Fruit fly (Drosophila melanogaster): ENCODE results near the gene ovo.

Gene ovo

DNA sequence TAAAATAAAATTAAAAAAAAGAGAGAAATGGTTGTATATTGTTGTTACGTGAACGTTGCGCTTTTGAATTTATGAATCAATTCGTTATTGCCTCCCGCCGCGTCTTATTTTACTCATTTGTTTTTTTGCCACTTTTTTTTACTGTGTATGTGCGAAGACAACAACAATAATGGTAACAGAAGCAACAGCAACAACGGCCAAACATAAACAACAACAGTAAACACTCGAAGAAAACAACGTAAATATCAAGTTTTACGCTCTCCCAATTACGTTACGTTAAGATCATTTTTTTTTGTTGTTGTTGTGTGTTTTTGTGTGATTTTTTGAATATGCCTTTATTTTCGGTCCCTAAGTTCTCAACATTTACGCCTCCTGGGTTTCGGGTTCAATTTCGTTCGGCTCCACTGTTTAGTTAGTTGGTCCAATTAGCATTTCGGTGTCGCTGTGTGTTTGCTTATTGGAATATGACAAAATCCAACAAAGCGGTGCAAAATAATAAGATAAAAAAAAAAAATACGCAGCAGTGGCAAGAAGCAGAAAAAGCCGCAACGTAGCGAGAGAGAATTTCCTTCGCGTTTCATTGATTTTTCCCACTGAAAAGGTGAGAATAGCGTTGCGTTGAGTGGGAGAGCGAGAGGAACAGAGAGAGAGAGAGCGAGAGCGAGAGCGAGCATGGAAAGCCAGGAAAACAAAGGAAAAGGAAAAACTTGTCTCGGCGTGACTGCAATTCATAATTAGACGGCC is 38.1 kb downstream of the ovo start (continued):
- TF ChIP-seq CG12071 (GFP tag; optimal IDR thresholded peaks at IDR 0.05): no peak
- TF ChIP-seq D19B (GFP tag; optimal IDR thresholded peaks at IDR 0.05): peak; percentile 24
- TF ChIP-seq Gug (GFP tag; IDR thresholded peaks at IDR 0.05): no peak
- peak; percentile 5 for TF ChIP-seq CG8089 (GFP tag; optimal IDR thresholded peaks at IDR 0.05)
- no peak for TF ChIP-seq CG10366 (GFP tag; IDR thresholded peaks at IDR 0.05)
- TF ChIP-seq sr (GFP tag; IDR thresholded peaks at IDR 0.05): no peak
- TF ChIP-seq CG2712 (tag; optimal IDR thresholded peaks at IDR 0.05): peak; percentile 39
- TF ChIP-seq Adf1 (GFP tag; IDR thresholded peaks at IDR 0.05): no peak
- TF ChIP-seq CG10959 (GFP tag; IDR thresholded peaks at IDR 0.05): no peak
- TF ChIP-seq CG3407 (GFP tag; optimal IDR thresholded peaks at IDR 0.05): peak; percentile 6
- no peak for TF ChIP-seq CG2202 (tag; optimal IDR thresholded peaks at IDR 0.05)
- no peak for TF ChIP-seq pb (GFP tag; optimal IDR thresholded peaks at IDR 0.05)
- TF ChIP-seq CG5245 (GFP tag; optimal IDR thresholded peaks at IDR 0.05): peak; percentile 7
- no peak for TF ChIP-seq twi (tag; optimal IDR thresholded peaks at IDR 0.05)
- no peak for TF ChIP-seq Dip2 (GFP tag; IDR thresholded peaks at IDR 0.05)
- no peak for TF ChIP-seq CG8765 (GFP tag; IDR thresholded peaks at IDR 0.05)
- no peak for TF ChIP-seq YL-1 (GFP tag; optimal IDR thresholded peaks at IDR 0.05)
- TF ChIP-seq Dll (GFP tag; IDR thresholded peaks at IDR 0.05; ENCODE audit: partially characterized antibody): no peak
- TF ChIP-seq E2f2 (GFP tag; IDR thresholded peaks at IDR 0.05): no peak
- TF ChIP-seq crp (GFP tag; optimal IDR thresholded peaks at IDR 0.05): no peak
- TF ChIP-seq CG3726 (GFP tag; IDR thresholded peaks at IDR 0.05): no peak
- TF ChIP-seq sug (tag; optimal IDR thresholded peaks at IDR 0.05): no peak
- no peak for TF ChIP-seq H15 (GFP tag; IDR thresholded peaks at IDR 0.05)
- no peak for TF ChIP-seq CG17612 (GFP tag; IDR thresholded peaks at IDR 0.05)
- TF ChIP-seq dm (GFP tag; optimal IDR thresholded peaks at IDR 0.05): peak; percentile 1
- no peak for TF ChIP-seq sob (GFP tag; IDR thresholded peaks at IDR 0.05)
- TF ChIP-seq CG31224 (GFP tag; IDR thresholded peaks at IDR 0.05): peak; percentile 29; the same call in 1 of the 2 replicates
- no peak for TF ChIP-seq CG10209 (GFP tag; optimal IDR thresholded peaks at IDR 0.05)
- peak; percentile 12 for TF ChIP-seq en (GFP tag; optimal IDR thresholded peaks at IDR 0.05)
- no peak for TF ChIP-seq Hmx (GFP tag; optimal IDR thresholded peaks at IDR 0.05)
- TF ChIP-seq cwo (GFP tag; optimal IDR thresholded peaks at IDR 0.05): peak; percentile 36
- no peak for TF ChIP-seq Bgb (GFP tag; IDR thresholded peaks at IDR 0.05; ENCODE audit: partially characterized antibody)
- peak; percentile 28 for TF ChIP-seq ind (GFP tag; optimal IDR thresholded peaks at IDR 0.05)
- peak; percentile 41 for TF ChIP-seq CG18619 (GFP tag; optimal IDR thresholded peaks at IDR 0.05)
- TF ChIP-seq zfh2 (GFP tag; optimal IDR thresholded peaks at IDR 0.05): peak; percentile 12
- no peak for TF ChIP-seq CG7357 (GFP tag; IDR thresholded peaks at IDR 0.05)
- TF ChIP-seq CG14965 (GFP tag; optimal IDR thresholded peaks at IDR 0.05; ENCODE audit: borderline replicate concordance): no peak
- TF ChIP-seq MESR4 (GFP tag; optimal IDR thresholded peaks at IDR 0.05): no peak
- no peak for TF ChIP-seq Bteb2 (GFP tag; optimal IDR thresholded peaks at IDR 0.05)
- TF ChIP-seq Awh (GFP tag; IDR thresholded peaks at IDR 0.05): no peak
- TF ChIP-seq sisA (GFP tag; IDR thresholded peaks at IDR 0.05): no peak
- no peak for TF ChIP-seq CG10565 (GFP tag; optimal IDR thresholded peaks at IDR 0.05)
- TF ChIP-seq odd (GFP tag; optimal IDR thresholded peaks at IDR 0.05): no peak
- TF ChIP-seq otp (GFP tag; IDR thresholded peaks at IDR 0.05): 0 out of 3 replicates have a peak, but pooled peaks have one; percentile 7
- TF ChIP-seq fd102C (GFP tag; optimal IDR thresholded peaks at IDR 0.05): no peak
- peak; percentile 93 for TF ChIP-seq yki (optimal IDR thresholded peaks at IDR 0.05)
- peak; percentile 31 for TF ChIP-seq shn (GFP tag; optimal IDR thresholded peaks at IDR 0.05)
- TF ChIP-seq zfh1 (GFP tag; IDR thresholded peaks at IDR 0.05): no peak
- TF ChIP-seq jumu (GFP tag; optimal IDR thresholded peaks at IDR 0.05): peak; percentile 26
- TF ChIP-seq Dad (GFP tag; optimal IDR thresholded peaks at IDR 0.05): no peak
- TF ChIP-seq sens (GFP tag): peak; percentile 66

All from whole organism, embryonic.